Fruit fly (Drosophila melanogaster): ENCODE measurements around the gene CSN8.
A peak's percentile ranks its signal among the peaks of the same experiment; 100 is the strongest.

Gene CSN8

DNA sequence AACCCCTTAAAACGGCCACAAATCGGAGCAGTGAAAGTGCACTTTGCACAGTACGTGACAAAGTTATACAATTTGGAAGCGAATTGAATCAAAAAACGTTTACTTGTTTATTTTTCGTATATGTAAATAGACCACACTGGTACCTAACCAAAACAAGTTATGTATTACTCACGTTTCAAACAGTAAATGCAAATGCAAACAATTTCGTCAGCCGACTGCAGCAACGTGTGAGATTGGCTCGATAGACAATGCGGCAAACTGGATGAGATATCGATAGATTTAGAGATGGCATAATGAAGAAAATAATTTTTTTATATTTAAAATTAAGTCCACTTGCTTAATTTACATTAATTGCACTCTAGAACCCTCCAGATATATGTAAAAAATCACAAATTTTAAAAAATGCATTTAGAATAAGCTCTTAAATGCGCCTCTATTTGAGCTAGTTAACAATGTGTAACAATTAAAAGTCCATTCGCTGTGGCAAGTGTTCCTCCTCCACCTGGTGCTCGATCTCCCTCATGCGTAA lies 16.9 kb downstream of the CSN8 start, which contains the start of gene AlaRS (continued):
- no peak for TF ChIP-seq otp (GFP tag; IDR thresholded peaks at IDR 0.05)
- TF ChIP-seq jumu (GFP tag; optimal IDR thresholded peaks at IDR 0.05) = no peak
- no peak for TF ChIP-seq CG6272 (GFP tag; IDR thresholded peaks at IDR 0.05)
- TF ChIP-seq ttk (GFP tag; IDR thresholded peaks at IDR 0.05) = no peak
- TF ChIP-seq fu2 (GFP tag; optimal IDR thresholded peaks at IDR 0.05) = no peak
- TF ChIP-seq unpg (GFP tag; optimal IDR thresholded peaks at IDR 0.05) = peak; percentile 41
- TF ChIP-seq CG12155 (GFP tag; optimal IDR thresholded peaks at IDR 0.05) = peak; percentile 57
- TF ChIP-seq schlank (tag; optimal IDR thresholded peaks at IDR 0.05) = no peak
- TF ChIP-seq CG17328 (GFP tag; IDR thresholded peaks at IDR 0.05) = peak; percentile 23; the same call in 1 of the 2 replicates
- TF ChIP-seq zfh2 (GFP tag; optimal IDR thresholded peaks at IDR 0.05) = no peak
- TF ChIP-seq CG9932 (GFP tag; IDR thresholded peaks at IDR 0.05) = peak; percentile 49
- TF ChIP-seq sim (GFP tag; IDR thresholded peaks at IDR 0.05) = no peak
- TF ChIP-seq CG1603 (tag; optimal IDR thresholded peaks at IDR 0.05) = peak; percentile 28
- TF ChIP-seq phol (tag; optimal IDR thresholded peaks at IDR 0.05) = peak; percentile 42
- no peak for TF ChIP-seq tll (GFP tag; optimal IDR thresholded peaks at IDR 0.05)
- no peak for TF ChIP-seq Dfd (GFP tag; optimal IDR thresholded peaks at IDR 0.05)
- TF ChIP-seq CG18476 (GFP tag; optimal IDR thresholded peaks at IDR 0.05) = peak; percentile 12
- peak; percentile 24 for TF ChIP-seq Hr3 (GFP tag; optimal IDR thresholded peaks at IDR 0.05)
- no peak for TF ChIP-seq CG9215 (GFP tag; IDR thresholded peaks at IDR 0.05)
- TF ChIP-seq ken (GFP tag; IDR thresholded peaks at IDR 0.05) = no peak; the same call in 2 of the 3 replicates
- peak; percentile 70 for TF ChIP-seq BEAF-32 (GFP tag; optimal IDR thresholded peaks at IDR 0.05)
- TF ChIP-seq Eip74EF (GFP tag; optimal IDR thresholded peaks at IDR 0.05) = peak in 1 of 2 experiments; percentile 9
- TF ChIP-seq Jarid2 (GFP tag; optimal IDR thresholded peaks at IDR 0.05) = no peak
- TF ChIP-seq CG2120 (GFP tag; optimal IDR thresholded peaks at IDR 0.05) = peak; percentile 66
- TF ChIP-seq Ptx1 (GFP tag; IDR thresholded peaks at IDR 0.05) = 0 out of 2 replicates have a peak, but pooled peaks have one; percentile 7
- TF ChIP-seq CG15269 (tag; optimal IDR thresholded peaks at IDR 0.05) = peak; percentile 39
- TF ChIP-seq Dad (GFP tag; optimal IDR thresholded peaks at IDR 0.05) = no peak
- peak; percentile 41; the same call in 1 of the 2 replicates for TF ChIP-seq Rfx (GFP tag; IDR thresholded peaks at IDR 0.05)
- TF ChIP-seq Camta (GFP tag; optimal IDR thresholded peaks at IDR 0.05) = no peak
- no peak for TF ChIP-seq Taf1 (GFP tag; IDR thresholded peaks at IDR 0.05)
- TF ChIP-seq psq (GFP tag; optimal IDR thresholded peaks at IDR 0.05) = no peak
- TF ChIP-seq ato (GFP tag; IDR thresholded peaks at IDR 0.05; ENCODE audit: partially characterized antibody) = no peak
- TF ChIP-seq Ssrp (tag; optimal IDR thresholded peaks at IDR 0.05) = peak; percentile 4
- peak; percentile 44 for TF ChIP-seq ATbp (GFP tag; optimal IDR thresholded peaks at IDR 0.05)
- TF ChIP-seq amos (GFP tag; IDR thresholded peaks at IDR 0.05; ENCODE audit: partially characterized antibody) = peak; percentile 63; the same call in 1 of the 2 replicates
- no peak for TF ChIP-seq wdn (GFP tag; IDR thresholded peaks at IDR 0.05)
- no peak for TF ChIP-seq ERR (GFP tag; optimal IDR thresholded peaks at IDR 0.05)
- peak; percentile 3 for TF ChIP-seq CG1602 (GFP tag; optimal IDR thresholded peaks at IDR 0.05)
- no peak for TF ChIP-seq pho (GFP tag; optimal IDR thresholded peaks at IDR 0.05)
- no peak for TF ChIP-seq slp2 (GFP tag; optimal IDR thresholded peaks at IDR 0.05)
- TF ChIP-seq CG6813 (GFP tag; optimal IDR thresholded peaks at IDR 0.05) = peak; percentile 3
- TF ChIP-seq pan (optimal IDR thresholded peaks at IDR 0.05) = no peak
- peak in 1 of 2 experiments; percentile 43 for TF ChIP-seq pan (GFP tag; optimal IDR thresholded peaks at IDR 0.05 in 1 of 2, IDR thresholded peaks at IDR 0.05 in 1 of 2)
- peak; percentile 47 for TF ChIP-seq CG4617 (GFP tag; optimal IDR thresholded peaks at IDR 0.05; ENCODE audit: borderline replicate concordance)
- TF ChIP-seq lbe (GFP tag; optimal IDR thresholded peaks at IDR 0.05) = peak; percentile 70
- no peak for TF ChIP-seq CG17186 (GFP tag; optimal IDR thresholded peaks at IDR 0.05)
- TF ChIP-seq Mrtf (GFP tag; IDR thresholded peaks at IDR 0.05) = no peak
- TF ChIP-seq CG2712 (tag; optimal IDR thresholded peaks at IDR 0.05) = peak; percentile 61
- peak; percentile 39 for TF ChIP-seq B-H2 (GFP tag; optimal IDR thresholded peaks at IDR 0.05)
- no peak for TF ChIP-seq CG18011 (GFP tag; optimal IDR thresholded peaks at IDR 0.05)

Measured in whole organism, embryonic.